Worm (Caenorhabditis elegans): ENCODE data around the gene C16D2.1.

C16D2.1 gene

DNA sequence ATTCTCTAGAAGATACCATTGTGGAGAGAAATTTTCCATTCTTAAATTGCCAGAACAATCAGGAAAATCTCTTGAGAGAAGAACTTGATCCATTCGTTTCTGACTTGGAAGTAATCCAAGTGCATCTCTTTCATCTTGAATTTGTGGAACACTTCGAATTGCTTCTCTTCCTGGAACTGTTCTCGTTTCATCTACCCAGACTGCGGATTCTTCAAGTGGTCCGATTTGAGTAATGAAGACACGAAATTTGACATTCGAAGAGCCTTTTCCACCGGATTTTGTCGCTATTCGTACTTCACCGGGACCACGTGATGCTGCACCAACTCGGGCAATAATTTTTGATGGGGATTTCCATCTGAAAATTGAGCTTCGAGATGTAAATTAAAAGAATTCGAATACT, 45.1 kb downstream of the C16D2.1 start:
- TF ChIP-seq nhr-237 (tag; optimal IDR thresholded peaks at IDR 0.05) (no peak), ceh-82 (tag; optimal IDR thresholded peaks at IDR 0.05) (no peak), skn-1 (tag; optimal IDR thresholded peaks at IDR 0.05) (no peak), efl-1 (optimal IDR thresholded peaks at IDR 0.05) (no peak), efl-1 (GFP tag; optimal IDR thresholded peaks at IDR 0.05 in 1 of 2) (peak in 1 of 2 experiments; percentile 68)

- TF ChIP-seq ets-5 (GFP tag; IDR thresholded peaks at IDR 0.05) (no peak), mab-9 (GFP tag; IDR thresholded peaks at IDR 0.05) (no peak), vab-15 (tag; optimal IDR thresholded peaks at IDR 0.05) (no peak), efl-1 (optimal IDR thresholded peaks at IDR 0.05) (peak; percentile 43 to 59), efl-1 (GFP tag; optimal IDR thresholded peaks at IDR 0.05 in 1 of 2) (peak; percentile 63 to 66), nhr-12 (tag; optimal IDR thresholded peaks at IDR 0.05) (no peak), dpl-1 (GFP tag; optimal IDR thresholded peaks at IDR 0.05) (peak in 1 of 3 experiments; percentile 53), irx-1 (tag; optimal IDR thresholded peaks at IDR 0.05) (peak; percentile 41), nhr-77 (tag; optimal IDR thresholded peaks at IDR 0.05) (no peak), lsy-2 (tag; optimal IDR thresholded peaks at IDR 0.05) (peak; percentile 65 to 74), lin-14 (GFP tag; optimal IDR thresholded peaks at IDR 0.05) (peak; percentile 59), snpc-4 (tag; optimal IDR thresholded peaks at IDR 0.05) (no peak), efl-3 (GFP tag; optimal IDR thresholded peaks at IDR 0.05) (no peak), blmp-1 (tag; optimal IDR thresholded peaks at IDR 0.05) (peak; percentile 30), nhr-71 (tag; optimal IDR thresholded peaks at IDR 0.05) (peak; percentile 63), lin-35 (GFP tag; optimal IDR thresholded peaks at IDR 0.05) (peak; percentile 56 to 60), unc-62 (GFP tag; optimal IDR thresholded peaks at IDR 0.05) (no peak), sup-37 (GFP tag; optimal IDR thresholded peaks at IDR 0.05) (no peak), nhr-237 (tag; optimal IDR thresholded peaks at IDR 0.05) (no peak), nhr-90 (tag; optimal IDR thresholded peaks at IDR 0.05; ENCODE audit: poor library complexity) (peak; percentile 48), fkh-10 (GFP tag; optimal IDR thresholded peaks at IDR 0.05) (no peak), fkh-4 (tag; optimal IDR thresholded peaks at IDR 0.05; ENCODE audit: borderline replicate concordance) (no peak), C16A3.4 (tag; optimal IDR thresholded peaks at IDR 0.05) (peak; percentile 20), tlp-1 (tag; optimal IDR thresholded peaks at IDR 0.05) (no peak), sox-4 (tag; optimal IDR thresholded peaks at IDR 0.05) (no peak), ces-1 (GFP tag; optimal IDR thresholded peaks at IDR 0.05) (no peak), aha-1 (tag; optimal IDR thresholded peaks at IDR 0.05) (no peak), unc-86 (tag; optimal IDR thresholded peaks at IDR 0.05) (peak; percentile 32), rnt-1 (tag; optimal IDR thresholded peaks at IDR 0.05) (peak; percentile 48), C04F5.9 (tag; optimal IDR thresholded peaks at IDR 0.05) (peak; percentile 42), snu-23 (GFP tag; optimal IDR thresholded peaks at IDR 0.05) (peak; percentile 56), zag-1 (tag; optimal IDR thresholded peaks at IDR 0.05) (no peak), pax-3 (tag; optimal IDR thresholded peaks at IDR 0.05) (no peak), jun-1 (tag; optimal IDR thresholded peaks at IDR 0.05) (no peak), lir-3 (tag; optimal IDR thresholded peaks at IDR 0.05; ENCODE audit: poor library complexity) (no peak), nhr-84 (tag; optimal IDR thresholded peaks at IDR 0.05) (no peak), isw-1 (GFP tag; IDR thresholded peaks at IDR 0.05) (peak; percentile 28), ama-1 (optimal IDR thresholded peaks at IDR 0.05) (no peak), lin-39 (tag; optimal IDR thresholded peaks at IDR 0.05) (no peak), skn-1 (tag; optimal IDR thresholded peaks at IDR 0.05) (peak; percentile 57), swsn-7 (tag; optimal IDR thresholded peaks at IDR 0.05) (peak; percentile 42), unc-98 (GFP tag; IDR thresholded peaks at IDR 0.05) (no peak), F16B12.6 (tag; optimal IDR thresholded peaks at IDR 0.05) (peak; percentile 26), lin-15B (tag; optimal IDR thresholded peaks at IDR 0.05) (peak; percentile 39), unc-30 (tag; optimal IDR thresholded peaks at IDR 0.05) (no peak), nhr-19 (GFP tag; conservative IDR thresholded peaks at IDR 0.05) (no peak; the same call in 1 of the 2 replicates), mef-2 (tag; optimal IDR thresholded peaks at IDR 0.05) (no peak), unc-130 (tag; optimal IDR thresholded peaks at IDR 0.05) (peak; percentile 5), ceh-82 (tag; optimal IDR thresholded peaks at IDR 0.05) (peak; percentile 17 to 38 (median 31)), zip-4 (GFP tag; optimal IDR thresholded peaks at IDR 0.05) (no peak), fos-1 (tag; optimal IDR thresholded peaks at IDR 0.05) (no peak), ceh-90 (tag; optimal IDR thresholded peaks at IDR 0.05) (no peak)
Observed at ce11 chrII:9177080-9177479, 45.6 kb downstream of the C16D2.1 start, which contains the start of the genes sec-5 and pir-1. sec-5 (minus strand) TSS chrII:9177152. pir-1 (plus strand) TSS chrII:9177300.

All from whole organism, L1 larva.